Fruit fly (Drosophila melanogaster): ENCODE results near the gene Osi15.

The Osi15 gene

DNA sequence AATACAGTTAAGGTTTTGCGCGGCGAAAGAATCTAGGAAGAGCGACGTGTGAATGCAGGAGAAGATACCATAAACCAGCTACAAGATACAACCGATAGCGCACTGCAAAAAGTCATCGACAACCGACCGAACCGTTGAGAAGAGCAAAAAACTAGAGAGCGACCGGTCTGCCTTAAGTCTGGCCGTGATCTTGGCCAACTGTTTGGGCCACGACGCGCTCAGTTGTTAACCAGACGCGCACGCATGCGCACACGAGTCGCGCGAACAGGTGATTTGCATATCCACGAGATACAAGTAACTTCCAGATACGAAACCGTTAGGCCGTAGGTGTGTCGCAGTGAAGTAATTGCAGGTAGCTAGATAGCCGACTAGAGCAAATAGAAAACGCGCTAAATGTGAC lies 13.5 kb downstream of the Osi15 start (continued):
- TF ChIP-seq Sry-δ (GFP tag; optimal IDR thresholded peaks at IDR 0.05), result no peak
- peak; percentile 98 for TF ChIP-seq Hr39 (optimal IDR thresholded peaks at IDR 0.05)
- no peak for TF ChIP-seq Dek (tag; optimal IDR thresholded peaks at IDR 0.05)
- TF ChIP-seq CG1233 (GFP tag; optimal IDR thresholded peaks at IDR 0.05), result no peak
- no peak for TF ChIP-seq Meics (GFP tag; optimal IDR thresholded peaks at IDR 0.05)
- no peak for TF ChIP-seq fru (optimal IDR thresholded peaks at IDR 0.05)
- TF ChIP-seq CG11398 (GFP tag; optimal IDR thresholded peaks at IDR 0.05), result no peak
- TF ChIP-seq kni (GFP tag; optimal IDR thresholded peaks at IDR 0.05), result peak; percentile 5
- TF ChIP-seq CG4707 (GFP tag; optimal IDR thresholded peaks at IDR 0.05), result no peak
- no peak for TF ChIP-seq mirr (GFP tag; optimal IDR thresholded peaks at IDR 0.05)
- no peak for TF ChIP-seq z (GFP tag; IDR thresholded peaks at IDR 0.05)
- TF ChIP-seq nom (GFP tag; optimal IDR thresholded peaks at IDR 0.05), result no peak
- TF ChIP-seq sd (tag; optimal IDR thresholded peaks at IDR 0.05), result no peak
- TF ChIP-seq ssp (GFP tag; IDR thresholded peaks at IDR 0.05), result no peak
- no peak for TF ChIP-seq CG17361 (GFP tag; IDR thresholded peaks at IDR 0.05)
- no peak for TF ChIP-seq NfI (GFP tag; optimal IDR thresholded peaks at IDR 0.05)
- no peak for TF ChIP-seq bbx (GFP tag; IDR thresholded peaks at IDR 0.05; ENCODE audit: partially characterized antibody)
- TF ChIP-seq CG4328 (GFP tag; optimal IDR thresholded peaks at IDR 0.05), result no peak
- no peak for TF ChIP-seq so (GFP tag; IDR thresholded peaks at IDR 0.05)
- TF ChIP-seq Med (GFP tag), result no peak
- no peak for TF ChIP-seq Awh (GFP tag; IDR thresholded peaks at IDR 0.05)
- TF ChIP-seq CG15514 (GFP tag; optimal IDR thresholded peaks at IDR 0.05), result no peak
- TF ChIP-seq CG9876 (GFP tag; optimal IDR thresholded peaks at IDR 0.05), result no peak
- TF ChIP-seq her (GFP tag; optimal IDR thresholded peaks at IDR 0.05), result no peak
- TF ChIP-seq CG2678 (tag; optimal IDR thresholded peaks at IDR 0.05), result no peak
- no peak for TF ChIP-seq CG13775 (GFP tag; optimal IDR thresholded peaks at IDR 0.05)
- TF ChIP-seq nerfin-1 (tag; optimal IDR thresholded peaks at IDR 0.05), result no peak
- TF ChIP-seq CG9817 (tag; optimal IDR thresholded peaks at IDR 0.05), result no peak
- TF ChIP-seq Trl (optimal IDR thresholded peaks at IDR 0.05), result peak; percentile 13 to 14
- no peak for TF ChIP-seq Trl (GFP tag; optimal IDR thresholded peaks at IDR 0.05)
- no peak for TF ChIP-seq schlank (tag; optimal IDR thresholded peaks at IDR 0.05)
- TF ChIP-seq Myb (GFP tag; optimal IDR thresholded peaks at IDR 0.05), result no peak
- TF ChIP-seq CG14050 (GFP tag; IDR thresholded peaks at IDR 0.05), result no peak
- TF ChIP-seq Nf-YC (tag; optimal IDR thresholded peaks at IDR 0.05), result no peak
- no peak for TF ChIP-seq CG3065 (GFP tag; optimal IDR thresholded peaks at IDR 0.05)
- no peak for TF ChIP-seq HmgZ (tag; optimal IDR thresholded peaks at IDR 0.05)
- no peak for TF ChIP-seq jing (GFP tag; optimal IDR thresholded peaks at IDR 0.05)
- TF ChIP-seq gro (GFP tag; optimal IDR thresholded peaks at IDR 0.05), result no peak
- TF ChIP-seq CG12391 (tag; optimal IDR thresholded peaks at IDR 0.05), result no peak
- peak; percentile 68 for TF ChIP-seq vvl (GFP tag; IDR thresholded peaks at IDR 0.05)
- no peak for TF ChIP-seq NC2β (GFP tag; optimal IDR thresholded peaks at IDR 0.05)
- TF ChIP-seq lov (optimal IDR thresholded peaks at IDR 0.05), result no peak
- TF ChIP-seq lov (GFP tag; IDR thresholded peaks at IDR 0.05), result no peak
- no peak for TF ChIP-seq pita (GFP tag; optimal IDR thresholded peaks at IDR 0.05)
- TF ChIP-seq Adf1 (GFP tag; IDR thresholded peaks at IDR 0.05), result no peak
- no peak for TF ChIP-seq Opbp (GFP tag; IDR thresholded peaks at IDR 0.05; ENCODE audit: partially characterized antibody)
- TF ChIP-seq Kr (GFP tag; optimal IDR thresholded peaks at IDR 0.05), result no peak
- TF ChIP-seq CG11504 (tag; optimal IDR thresholded peaks at IDR 0.05), result no peak
- TF ChIP-seq Elba2 (GFP tag; optimal IDR thresholded peaks at IDR 0.05), result no peak
- peak; percentile 52; the same call in 2 of the 3 replicates for TF ChIP-seq ci (GFP tag; IDR thresholded peaks at IDR 0.05)
- TF ChIP-seq Tbp (GFP tag; optimal IDR thresholded peaks at IDR 0.05), result no peak
- TF ChIP-seq Sry-β (GFP tag; optimal IDR thresholded peaks at IDR 0.05), result no peak
- no peak for TF ChIP-seq CG16863 (GFP tag; optimal IDR thresholded peaks at IDR 0.05)
- no peak for TF ChIP-seq eyg (GFP tag; optimal IDR thresholded peaks at IDR 0.05)
